Worm (Caenorhabditis elegans) whole organism, L4 larva: Measurements from ENCODE around the gene cTel55X.1.

Experiments
- D1046.2 ChIP-seq: fragments of 200-800 bp; sonication (Bioruptor generic); IDR thresholded peaks from 2 replicates; pipeline ENCODE4 v1.3.6; 2022; ENCODE audit warnings: missing genetic modification characterization, missing compliant biosample characterization
- F10B5.3 ChIP-seq: sonication (generic microtip); optimal IDR thresholded peaks from 2 replicates; lab custom pipeline; 2016; ENCODE audit warnings: mild to moderate bottlenecking, missing genetic modification characterization, missing compliant biosample characterization
- F26F4.8 ChIP-seq: fragments of 200-800 bp; sonication (Bioruptor generic); conservative IDR thresholded peaks from 2 replicates; pipeline ENCODE4 v1.3.6; 2022; ENCODE audit warnings: missing genetic modification characterization, missing compliant biosample characterization
- F37D6.2 ChIP-seq: sonication (generic microtip); optimal IDR thresholded peaks from 2 replicates; lab custom pipeline; 2016; ENCODE audit warnings: mild to moderate bottlenecking, missing genetic modification characterization, missing compliant biosample characterization
- arid-1 ChIP-seq: fragments of 200-800 bp; sonication (Bioruptor generic); conservative IDR thresholded peaks from 2 replicates; pipeline ENCODE4 v1.3.6; 2022; ENCODE audit warnings: missing genetic modification reagents, missing genetic modification characterization, missing compliant biosample characterization
- ceh-32 ChIP-seq: sonication (generic microtip); optimal IDR thresholded peaks from 2 replicates; lab custom pipeline; 2016; ENCODE audit warnings: mild to moderate bottlenecking, missing genetic modification characterization, missing compliant biosample characterization; ENCODE audit not compliant: poor library complexity
- ceh-44 ChIP-seq: fragments of 200-800 bp; sonication (Bioruptor generic); IDR thresholded peaks from 2 replicates; pipeline ENCODE4 v1.3.6; 2022; ENCODE audit warnings: missing genetic modification reagents, missing genetic modification characterization, missing compliant biosample characterization
- ces-1 ChIP-seq: fragments of 150-350 bp; sonication (generic microtip); optimal IDR thresholded peaks from 4 replicates; lab custom pipeline; 2014; ENCODE audit warnings: missing biosample characterization, missing genetic modification reagents, missing genetic modification characterization
- cey-2 ChIP-seq: sonication (generic microtip); optimal IDR thresholded peaks from 3 replicates; lab custom pipeline; 2017; ENCODE audit warnings: missing genetic modification characterization, mild to moderate bottlenecking, missing compliant biosample characterization, antibody characterized with exemption, borderline replicate concordance; ENCODE audit not compliant: insufficient read depth
- ctbp-1 ChIP-seq: fragments of 200-800 bp; sonication (Bioruptor generic); IDR thresholded peaks from 2 replicates; pipeline ENCODE4 v1.3.6; 2022; ENCODE audit warnings: missing genetic modification reagents, missing genetic modification characterization, missing compliant biosample characterization
- daf-16 ChIP-seq, 3 experiments: sonication (generic microtip); optimal IDR thresholded peaks; 2 replicates each; lab custom pipeline; 2016 to 2017; ENCODE audit warnings: missing genetic modification characterization in 3 of 3, missing genetic modification reagents in 3 of 3, mild to moderate bottlenecking in 2 of 3, missing compliant biosample characterization in 2 of 3, missing biosample characterization in 1 of 3, moderate library complexity in 1 of 3
- dmd-6 ChIP-seq: fragments of 200-800 bp; sonication (Bioruptor generic); IDR thresholded peaks from 2 replicates; pipeline ENCODE4 v1.3.6; 2022; ENCODE audit warnings: missing genetic modification reagents, missing genetic modification characterization, missing compliant biosample characterization
- dmd-8 ChIP-seq: fragments of 200-800 bp; sonication (Bioruptor generic); IDR thresholded peaks from 2 replicates; pipeline ENCODE4 v1.3.6; 2022; ENCODE audit warnings: missing genetic modification characterization, missing compliant biosample characterization
- dmd-9 ChIP-seq: fragments of 200-800 bp; sonication (Bioruptor generic); IDR thresholded peaks from 2 replicates; pipeline ENCODE4 v1.3.6; 2022; ENCODE audit warnings: missing genetic modification reagents, missing genetic modification characterization, missing compliant biosample characterization
- dpl-1 ChIP-seq: fragments of 150-350 bp; optimal IDR thresholded peaks from 2 replicates; lab custom pipeline; 2014; ENCODE audit warnings: missing biosample characterization, missing genetic modification reagents, missing genetic modification characterization
- duxl-1 ChIP-seq: sonication (generic microtip); optimal IDR thresholded peaks from 2 replicates; lab custom pipeline; 2016; ENCODE audit warnings: mild to moderate bottlenecking, missing genetic modification characterization, moderate library complexity, missing compliant biosample characterization; ENCODE audit not compliant: poor library complexity
- dve-1 ChIP-seq: sonication (generic microtip); optimal IDR thresholded peaks from 2 replicates; lab custom pipeline; 2017; ENCODE audit warnings: antibody characterized with exemption, mild to moderate bottlenecking, missing genetic modification characterization, missing compliant biosample characterization; ENCODE audit not compliant: insufficient read depth
- fkh-10 ChIP-seq: fragments of 150-350 bp; optimal IDR thresholded peaks from 2 replicates; lab custom pipeline; 2014; ENCODE audit warnings: missing biosample characterization, missing genetic modification reagents, missing genetic modification characterization
- hlh-30 ChIP-seq: sonication (generic microtip); optimal IDR thresholded peaks from 2 replicates; lab custom pipeline; 2017; ENCODE audit warnings: antibody characterized with exemption, mild to moderate bottlenecking, missing genetic modification characterization, missing compliant biosample characterization; ENCODE audit not compliant: insufficient read depth
- jun-1 ChIP-seq: fragments of 150-350 bp; optimal IDR thresholded peaks from 2 replicates; lab custom pipeline; 2014; ENCODE audit warnings: missing biosample characterization, missing genetic modification reagents, missing genetic modification characterization
- lin-13 ChIP-seq: fragments of 150-350 bp; optimal IDR thresholded peaks from 2 replicates; lab custom pipeline; 2014; ENCODE audit warnings: missing biosample characterization, missing genetic modification reagents, missing genetic modification characterization
- lin-38 ChIP-seq: fragments of 200-800 bp; sonication (Bioruptor generic); IDR thresholded peaks from 2 replicates; pipeline ENCODE4 v1.3.6; 2022; ENCODE audit warnings: missing genetic modification reagents, missing genetic modification characterization, missing compliant biosample characterization
- lin-39 ChIP-seq: fragments of 150-350 bp; optimal IDR thresholded peaks from 2 replicates; lab custom pipeline; 2014; ENCODE audit warnings: missing biosample characterization, missing genetic modification reagents, missing genetic modification characterization
- lir-3 ChIP-seq: sonication (generic microtip); optimal IDR thresholded peaks from 2 replicates; lab custom pipeline; 2016; ENCODE audit warnings: mild to moderate bottlenecking, missing genetic modification characterization, missing compliant biosample characterization
- madf-5 ChIP-seq, 2 experiments: fragments of 200-800 bp; sonication (Bioruptor generic); IDR thresholded peaks; 2 replicates each; pipeline ENCODE4 v1.3.6; 2022; ENCODE audit warnings: missing compliant biosample characterization in 2 of 2, missing genetic modification characterization in 2 of 2
- madf-9 ChIP-seq: fragments of 200-800 bp; sonication (Bioruptor generic); conservative IDR thresholded peaks from 2 replicates; pipeline ENCODE4 v1.3.6; 2022; ENCODE audit warnings: missing genetic modification reagents, missing genetic modification characterization, missing compliant biosample characterization
- mdl-1 ChIP-seq, 2 experiments: fragments of 150-350 bp in 1 of 2; sonication (generic microtip) in 1 of 2; optimal IDR thresholded peaks; 2 replicates each; lab custom pipeline; 2014 to 2017; ENCODE audit warnings: missing biosample characterization in 2 of 2, missing genetic modification characterization in 2 of 2
- mep-1 ChIP-seq: fragments of 150-350 bp; sonication (generic microtip); optimal IDR thresholded peaks from 3 replicates; lab custom pipeline; 2014; ENCODE audit warnings: missing biosample characterization, missing genetic modification characterization
- nhr-10 ChIP-seq: fragments of 150-350 bp; optimal IDR thresholded peaks from 2 replicates; lab custom pipeline; 2014; ENCODE audit warnings: missing biosample characterization, missing genetic modification characterization
- nhr-102 ChIP-seq: sonication (generic microtip); optimal IDR thresholded peaks from 2 replicates; lab custom pipeline; 2016; ENCODE audit warnings: mild to moderate bottlenecking, missing genetic modification characterization, moderate library complexity, missing compliant biosample characterization
- nhr-11 ChIP-seq: fragments of 150-350 bp; optimal IDR thresholded peaks from 2 replicates; lab custom pipeline; 2014; ENCODE audit warnings: missing biosample characterization, missing genetic modification characterization
- nhr-111 ChIP-seq: fragments of 200-800 bp; sonication (Bioruptor generic); optimal IDR thresholded peaks from 2 replicates; lab custom pipeline; 2018; ENCODE audit warnings: mild to moderate bottlenecking, missing genetic modification characterization, missing compliant biosample characterization
- nhr-41 ChIP-seq: fragments of 200-800 bp; sonication (Bioruptor generic); IDR thresholded peaks from 2 replicates; pipeline ENCODE4 v1.3.6; 2022; ENCODE audit warnings: missing genetic modification reagents, missing genetic modification characterization, missing compliant biosample characterization
- nhr-48 ChIP-seq: sonication (generic microtip); optimal IDR thresholded peaks from 2 replicates; lab custom pipeline; 2016; ENCODE audit warnings: mild to moderate bottlenecking, missing genetic modification characterization, missing compliant biosample characterization
- nhr-6 ChIP-seq: fragments of 150-350 bp; optimal IDR thresholded peaks from 2 replicates; lab custom pipeline; 2014; ENCODE audit warnings: missing biosample characterization, missing genetic modification characterization
- saeg-2 ChIP-seq: fragments of 200-800 bp; sonication (Bioruptor generic); IDR thresholded peaks from 2 replicates; pipeline ENCODE4 v1.3.6; 2022; ENCODE audit warnings: missing genetic modification reagents, missing genetic modification characterization, missing compliant biosample characterization
- sdz-12 ChIP-seq: fragments of 200-800 bp; sonication (Bioruptor generic); optimal IDR thresholded peaks from 2 replicates; lab custom pipeline; 2018; ENCODE audit warnings: mild to moderate bottlenecking, missing genetic modification characterization, missing compliant biosample characterization
- set-16 ChIP-seq: fragments of 200-800 bp; sonication (Bioruptor generic); IDR thresholded peaks from 2 replicates; pipeline ENCODE4 v1.3.6; 2022; ENCODE audit warnings: missing genetic modification reagents, missing genetic modification characterization, missing compliant biosample characterization
- snpc-1.2 ChIP-seq: fragments of 200-800 bp; sonication (Bioruptor generic); IDR thresholded peaks from 2 replicates; pipeline ENCODE4 v1.3.6; 2022; ENCODE audit warnings: missing genetic modification reagents, missing genetic modification characterization, missing compliant biosample characterization
- spr-1 ChIP-seq: sonication (generic microtip); optimal IDR thresholded peaks from 2 replicates; lab custom pipeline; 2016; ENCODE audit warnings: mild to moderate bottlenecking, missing genetic modification characterization, missing compliant biosample characterization
- tag-97 ChIP-seq: fragments of 200-800 bp; sonication (Bioruptor generic); IDR thresholded peaks from 2 replicates; pipeline ENCODE4 v1.3.6; 2022; ENCODE audit warnings: missing genetic modification characterization, missing compliant biosample characterization
- tra-1 ChIP-seq: fragments of 200-800 bp; sonication (Bioruptor generic); IDR thresholded peaks from 2 replicates; pipeline ENCODE4 v1.3.6; 2022; ENCODE audit warnings: missing genetic modification reagents, missing genetic modification characterization, missing compliant biosample characterization
- unc-130 ChIP-seq: sonication (generic microtip); optimal IDR thresholded peaks from 2 replicates; lab custom pipeline; 2016; ENCODE audit warnings: missing genetic modification reagents, missing genetic modification characterization, missing compliant biosample characterization
- unc-39 ChIP-seq: sonication (generic microtip); optimal IDR thresholded peaks from 2 replicates; lab custom pipeline; 2017; ENCODE audit warnings: missing biosample characterization, missing genetic modification characterization
- unc-62 ChIP-seq, 3 experiments: fragments of 150-350 bp in 1 of 3; sonication (generic microtip); optimal IDR thresholded peaks in 2 of 3; peaks in 1 of 3; 1 replicate in 1 of 3; 2 replicates in 2 of 3; lab custom pipeline; 2014 to 2017; ENCODE audit warnings: missing biosample characterization in 3 of 3, missing genetic modification characterization in 3 of 3, missing genetic modification reagents in 3 of 3, missing genotype in 1 of 3
- vab-7 ChIP-seq: fragments of 200-800 bp; sonication (Bioruptor generic); IDR thresholded peaks from 2 replicates; pipeline ENCODE4 v1.3.6; 2022; ENCODE audit warnings: missing genetic modification reagents, missing genetic modification characterization, missing compliant biosample characterization
- zag-1 ChIP-seq: fragments of 150-350 bp; optimal IDR thresholded peaks from 2 replicates; lab custom pipeline; 2014; ENCODE audit warnings: missing biosample characterization, missing genetic modification characterization
- zip-2 ChIP-seq: fragments of 150-350 bp; optimal IDR thresholded peaks from 2 replicates; lab custom pipeline; 2014; ENCODE audit warnings: missing biosample characterization, missing genetic modification characterization
- ztf-7 ChIP-seq: fragments of 150-350 bp; optimal IDR thresholded peaks from 2 replicates; lab custom pipeline; 2014; ENCODE audit warnings: missing biosample characterization, missing genetic modification characterization

cTel55X.1 gene

ce11 chrX:17714342-17715011, at the start of gene cTel55X.1:
Gene cTel55X.1 (plus strand): TSS chrX:17714961.
- no peak for TF ChIP-seq lin-39 (tag; lab: Kevin White, UChicago)
- no peak for TF ChIP-seq tra-1
- TF ChIP-seq hlh-30 (tag; lab: Kevin White, UChicago) = peak; percentile 24
- TF ChIP-seq dmd-6 (GFP tag; lab: Robert Waterston, UW) = peak; percentile 68
- no peak for TF ChIP-seq daf-16 (GFP tag; optimal IDR thresholded peaks at IDR 0.05; lab: Kevin White, UChicago)
- TF ChIP-seq daf-16 (tag; optimal IDR thresholded peaks at IDR 0.05; lab: Kevin White, UChicago) = peak; percentile 53
- TF ChIP-seq nhr-111 = no peak
- no peak for TF ChIP-seq dmd-9 (GFP tag; lab: Robert Waterston, UW)
- no peak for TF ChIP-seq duxl-1 (tag; lab: Kevin White, UChicago)
- TF ChIP-seq ces-1 (GFP tag; lab: Kevin White, UChicago) = no peak
- no peak for TF ChIP-seq nhr-102
- TF ChIP-seq snpc-1.2 (GFP tag; lab: Robert Waterston, UW) = no peak
- no peak for TF ChIP-seq nhr-10 (tag; lab: Kevin White, UChicago)
- no peak for TF ChIP-seq D1046.2 (GFP tag; lab: Robert Waterston, UW)
- TF ChIP-seq ctbp-1 (GFP tag; lab: Robert Waterston, UW) = no peak
- no peak for TF ChIP-seq vab-7 (GFP tag; lab: Robert Waterston, UW)
- TF ChIP-seq madf-5 (GFP tag; IDR thresholded peaks at IDR 0.05; lab: Robert Waterston, UW) = no peak
- TF ChIP-seq tag-97 (GFP tag; lab: Robert Waterston, UW) = no peak
- no peak for TF ChIP-seq unc-130 (GFP tag; lab: Kevin White, UChicago)
- no peak for TF ChIP-seq F26F4.8 (GFP tag; lab: Robert Waterston, UW)
- TF ChIP-seq saeg-2 = no peak
- TF ChIP-seq ceh-32 (tag; lab: Kevin White, UChicago) = no peak
- no peak for TF ChIP-seq zag-1 (tag; lab: Kevin White, UChicago)
- TF ChIP-seq ztf-7 (tag; lab: Kevin White, UChicago) = no peak
- TF ChIP-seq mdl-1 (tag; optimal IDR thresholded peaks at IDR 0.05; lab: Kevin White, UChicago) = peak in 1 of 2 experiments; percentile 35
- TF ChIP-seq unc-39 (tag; lab: Kevin White, UChicago) = no peak
- no peak for TF ChIP-seq ceh-44 (GFP tag; lab: Robert Waterston, UW)
- TF ChIP-seq fkh-10 = no peak
- TF ChIP-seq dmd-8 (GFP tag; lab: Robert Waterston, UW) = no peak
- no peak for TF ChIP-seq nhr-11 (tag; lab: Kevin White, UChicago)
- TF ChIP-seq lin-38 = no peak
- peak; percentile 16 for TF ChIP-seq mep-1 (tag; lab: Kevin White, UChicago)
- TF ChIP-seq lir-3 (tag; lab: Kevin White, UChicago) = no peak
- no peak for TF ChIP-seq sdz-12 (GFP tag; lab: Kevin White, UChicago)
- no peak for TF ChIP-seq nhr-41 (GFP tag; lab: Robert Waterston, UW)
- no peak for TF ChIP-seq dpl-1 (GFP tag; lab: Kevin White, UChicago)
- TF ChIP-seq lin-13 (GFP tag; lab: Kevin White, UChicago) = no peak
- no peak for TF ChIP-seq nhr-48
- no peak for TF ChIP-seq unc-62 (GFP tag; optimal IDR thresholded peaks at IDR 0.05 in 1 of 2; lab: Kevin White, UChicago)
- no peak for TF ChIP-seq unc-62 (tag; optimal IDR thresholded peaks at IDR 0.05; lab: Kevin White, UChicago)
- no peak for TF ChIP-seq madf-9 (GFP tag; lab: Robert Waterston, UW)
- TF ChIP-seq zip-2 (tag; lab: Kevin White, UChicago) = no peak
- TF ChIP-seq nhr-6 = no peak
- TF ChIP-seq jun-1 (tag; lab: Kevin White, UChicago) = no peak
- no peak for TF ChIP-seq spr-1
- no peak for TF ChIP-seq F10B5.3 (tag; lab: Kevin White, UChicago)
- no peak for TF ChIP-seq F37D6.2 (tag; lab: Kevin White, UChicago)
- peak; percentile 68 for TF ChIP-seq dve-1 (tag; lab: Kevin White, UChicago)
- no peak for TF ChIP-seq arid-1 (GFP tag; lab: Robert Waterston, UW)
- no peak for TF ChIP-seq set-16 (GFP tag; lab: Robert Waterston, UW)
- TF ChIP-seq cey-2 = no peak
